Worm (Caenorhabditis elegans) whole organism, L2 larva: ENCODE measurements around the gene M04B2.7.

Experiments used
- C34F6.9 ChIP-seq: fragments of 150-350 bp; optimal IDR thresholded peaks from 2 replicates; lab custom pipeline; 2014; ENCODE audit warnings: missing biosample characterization, missing genetic modification characterization
- F13H6.1 ChIP-seq: sonication (generic microtip); optimal IDR thresholded peaks from 2 replicates; lab custom pipeline; 2016; ENCODE audit warnings: missing genetic modification characterization, missing compliant biosample characterization
- Y55F3AM.14 ChIP-seq: fragments of 200-800 bp; sonication (Bioruptor generic); optimal IDR thresholded peaks from 2 replicates; lab custom pipeline; 2018; ENCODE audit warnings: mild to moderate bottlenecking, missing genetic modification characterization, missing compliant biosample characterization
- aly-2 ChIP-seq: fragments of 150-350 bp; optimal IDR thresholded peaks from 2 replicates; lab custom pipeline; 2014; ENCODE audit warnings: missing biosample characterization, missing genetic modification characterization
- ama-1 ChIP-seq: fragments of 150-350 bp; optimal IDR thresholded peaks from 2 replicates; lab custom pipeline; 2018; ENCODE audit warnings: inconsistent platforms
- blmp-1 ChIP-seq: sonication (generic microtip); optimal IDR thresholded peaks from 2 replicates; lab custom pipeline; 2017; ENCODE audit warnings: missing genetic modification characterization, mild to moderate bottlenecking, missing compliant biosample characterization, antibody characterized with exemption, moderate library complexity; ENCODE audit not compliant: insufficient read depth
- ceh-16 ChIP-seq: fragments of 150-350 bp; optimal IDR thresholded peaks from 2 replicates; lab custom pipeline; 2014; ENCODE audit warnings: missing biosample characterization, missing genetic modification characterization
- ceh-82 ChIP-seq: fragments of 150-350 bp; optimal IDR thresholded peaks from 2 replicates; lab custom pipeline; 2014; ENCODE audit warnings: missing biosample characterization, missing genetic modification characterization
- crh-2 ChIP-seq: sonication (generic microtip); optimal IDR thresholded peaks from 2 replicates; lab custom pipeline; 2017; ENCODE audit warnings: missing biosample characterization, missing genetic modification characterization
- egl-27 ChIP-seq: sonication (generic microtip); optimal IDR thresholded peaks from 3 replicates; lab custom pipeline; 2017; ENCODE audit warnings: missing biosample characterization, missing genetic modification reagents, missing genetic modification characterization
- elt-1 ChIP-seq: fragments of 150-350 bp; optimal IDR thresholded peaks from 2 replicates; lab custom pipeline; 2014; ENCODE audit warnings: missing biosample characterization, missing genetic modification characterization
- elt-3 ChIP-seq: sonication (generic microtip); optimal IDR thresholded peaks from 2 replicates; lab custom pipeline; 2017; ENCODE audit warnings: missing biosample characterization, missing genetic modification characterization
- lin-11 ChIP-seq: fragments of 150-350 bp; sonication (generic microtip); optimal IDR thresholded peaks from 2 replicates; lab custom pipeline; 2014; ENCODE audit warnings: missing biosample characterization, missing genetic modification characterization, inconsistent platforms, mixed read lengths
- lin-13 ChIP-seq: fragments of 150-350 bp; optimal IDR thresholded peaks from 2 replicates; lab custom pipeline; 2014; ENCODE audit warnings: missing biosample characterization, missing genetic modification reagents, missing genetic modification characterization
- lsy-2 ChIP-seq, 2 experiments: fragments of 150-350 bp in 1 of 2; sonication (generic microtip) in 1 of 2; optimal IDR thresholded peaks; 2 replicates each; lab custom pipeline; 2014 to 2017; ENCODE audit warnings: missing biosample characterization in 2 of 2, missing genetic modification characterization in 2 of 2
- mab-5 ChIP-seq: fragments of 150-350 bp; optimal IDR thresholded peaks from 2 replicates; lab custom pipeline; 2014; ENCODE audit warnings: missing biosample characterization, missing genetic modification characterization
- mbf-1 ChIP-seq: sonication (generic microtip); optimal IDR thresholded peaks from 2 replicates; lab custom pipeline; 2017; ENCODE audit warnings: missing biosample characterization, missing genetic modification characterization
- mdl-1 ChIP-seq, 2 experiments: fragments of 150-350 bp in 1 of 2; sonication (generic microtip) in 1 of 2; optimal IDR thresholded peaks; 2 replicates each; lab custom pipeline; 2017; ENCODE audit warnings: missing biosample characterization in 2 of 2, missing genetic modification characterization in 2 of 2
- nhr-11 ChIP-seq: fragments of 150-350 bp; optimal IDR thresholded peaks from 2 replicates; lab custom pipeline; 2014; ENCODE audit warnings: missing biosample characterization, missing genetic modification characterization
- nhr-129 ChIP-seq: fragments of 150-350 bp; optimal IDR thresholded peaks from 2 replicates; lab custom pipeline; 2014; ENCODE audit warnings: missing biosample characterization, missing genetic modification characterization
- nhr-21 ChIP-seq: fragments of 150-350 bp; optimal IDR thresholded peaks from 2 replicates; lab custom pipeline; 2014; ENCODE audit warnings: missing biosample characterization, missing genetic modification characterization
- nhr-23 ChIP-seq: fragments of 150-350 bp; optimal IDR thresholded peaks from 2 replicates; lab custom pipeline; 2014; ENCODE audit warnings: missing biosample characterization, missing genetic modification reagents, missing genetic modification characterization
- nhr-237 ChIP-seq: fragments of 150-350 bp; optimal IDR thresholded peaks from 2 replicates; lab custom pipeline; 2014; ENCODE audit warnings: missing biosample characterization, missing genetic modification characterization
- nhr-25 ChIP-seq: fragments of 150-350 bp; sonication (generic microtip); optimal IDR thresholded peaks from 3 replicates; lab custom pipeline; 2014; ENCODE audit warnings: missing biosample characterization, missing genetic modification characterization
- nhr-6 ChIP-seq: fragments of 150-350 bp; optimal IDR thresholded peaks from 2 replicates; lab custom pipeline; 2014; ENCODE audit warnings: missing biosample characterization, missing genetic modification characterization
- nhr-77 ChIP-seq: fragments of 150-350 bp; optimal IDR thresholded peaks from 2 replicates; lab custom pipeline; 2014; ENCODE audit warnings: missing biosample characterization, missing genetic modification characterization
- peb-1 ChIP-seq: fragments of 150-350 bp; optimal IDR thresholded peaks from 2 replicates; lab custom pipeline; 2014; ENCODE audit warnings: missing biosample characterization, missing genetic modification characterization
- sem-4 ChIP-seq: fragments of 150-350 bp; optimal IDR thresholded peaks from 2 replicates; lab custom pipeline; 2014; ENCODE audit warnings: missing biosample characterization, missing genetic modification reagents, missing genetic modification characterization
- skn-1 ChIP-seq: sonication (generic microtip); optimal IDR thresholded peaks from 2 replicates; lab custom pipeline; 2017; ENCODE audit warnings: missing biosample characterization, missing genetic modification characterization
- sma-3 ChIP-seq: sonication (generic microtip); optimal IDR thresholded peaks from 2 replicates; lab custom pipeline; 2016; ENCODE audit warnings: missing genetic modification reagents, missing genetic modification characterization, missing compliant biosample characterization
- sma-9 ChIP-seq, 2 experiments: fragments of 150-350 bp in 1 of 2; sonication (generic microtip) in 1 of 2; optimal IDR thresholded peaks; 2 replicates each; lab custom pipeline; 2014 to 2016; ENCODE audit warnings: missing genetic modification characterization in 2 of 2, mild to moderate bottlenecking in 1 of 2, missing biosample characterization in 1 of 2, missing compliant biosample characterization in 1 of 2, missing genetic modification reagents in 1 of 2, moderate library complexity in 1 of 2
- snpc-4 ChIP-seq: fragments of 150-350 bp; optimal IDR thresholded peaks from 2 replicates; lab custom pipeline; 2014; ENCODE audit warnings: missing biosample characterization, missing genetic modification characterization
- unc-39 ChIP-seq: fragments of 150-350 bp; optimal IDR thresholded peaks from 2 replicates; lab custom pipeline; 2014; ENCODE audit warnings: missing biosample characterization, missing genetic modification characterization
- unc-55 ChIP-seq: fragments of 150-350 bp; sonication (generic microtip); optimal IDR thresholded peaks from 3 replicates; lab custom pipeline; 2014; ENCODE audit warnings: missing biosample characterization, missing genetic modification reagents, missing genetic modification characterization
- zag-1 ChIP-seq: fragments of 150-350 bp; optimal IDR thresholded peaks from 2 replicates; lab custom pipeline; 2014; ENCODE audit warnings: missing biosample characterization, missing genetic modification characterization
- ztf-11 ChIP-seq: sonication (generic microtip); optimal IDR thresholded peaks from 2 replicates; lab custom pipeline; 2017; ENCODE audit warnings: missing biosample characterization, missing genetic modification characterization
- ztf-4 ChIP-seq: fragments of 150-350 bp; optimal IDR thresholded peaks from 2 replicates; lab custom pipeline; 2014; ENCODE audit warnings: missing biosample characterization, missing genetic modification characterization

The M04B2.7 gene

ce11 chrIV:11549694-11550093, 1.1 kb upstream of the M04B2.7 start (continued):
- TF ChIP-seq crh-2 (tag; lab: Kevin White, UChicago): peak; percentile 80
- TF ChIP-seq peb-1 (tag; lab: Kevin White, UChicago): no peak

- TF ChIP-seq nhr-6 (tag; lab: Kevin White, UChicago) (no peak), skn-1 (no peak), mbf-1 (tag; lab: Kevin White, UChicago) (no peak), C34F6.9 (tag; lab: Kevin White, UChicago) (no peak), elt-1 (tag; lab: Kevin White, UChicago) (no peak), unc-55 (GFP tag; lab: Kevin White, UChicago) (peak; percentile 8), F13H6.1 (tag; lab: Kevin White, UChicago) (no peak), ama-1 (lab: Kevin White, UChicago) (peak; percentile 42), snpc-4 (no peak), ztf-11 (tag; lab: Kevin White, UChicago) (no peak), lsy-2 (tag; optimal IDR thresholded peaks at IDR 0.05; lab: Kevin White, UChicago) (peak in 1 of 2 experiments; percentile 7), nhr-77 (no peak), egl-27 (tag; lab: Kevin White, UChicago) (no peak), Y55F3AM.14 (no peak), peb-1 (tag; lab: Kevin White, UChicago) (no peak)
These were observed 20.8 kb downstream of the M04B2.7 start, which contains the start of gene M04B2.2 for ce11 chrIV:11527752-11528151. M04B2.2 (plus strand) TSS chrIV:11528052.

- TF ChIP-seq peb-1 (tag; lab: Kevin White, UChicago) (no peak), ztf-4 (no peak), F13H6.1 (tag; lab: Kevin White, UChicago) (no peak), nhr-6 (tag; lab: Kevin White, UChicago) (no peak)
These were observed 22.4 kb downstream of the M04B2.7 start for ce11 chrIV:11526189-11526588.

- peak; percentile 30 for TF ChIP-seq nhr-21 (tag; lab: Kevin White, UChicago)
- TF ChIP-seq lin-13 (GFP tag; lab: Kevin White, UChicago): peak; percentile 73
- TF ChIP-seq ztf-4: peak; percentile 13
- peak; percentile 74 for TF ChIP-seq sem-4 (tag; lab: Kevin White, UChicago)
- peak in 1 of 2 experiments; percentile 29 for TF ChIP-seq mdl-1 (tag; optimal IDR thresholded peaks at IDR 0.05; lab: Kevin White, UChicago)
- no peak for TF ChIP-seq nhr-237 (tag; lab: Kevin White, UChicago)
- TF ChIP-seq egl-27 (tag; lab: Kevin White, UChicago): peak; percentile 1
- peak; percentile 8 for TF ChIP-seq sma-3 (GFP tag; lab: Kevin White, UChicago)
- TF ChIP-seq unc-39: no peak
- peak; percentile 80 for TF ChIP-seq unc-55 (GFP tag; lab: Kevin White, UChicago)
- TF ChIP-seq sma-9 (GFP tag; optimal IDR thresholded peaks at IDR 0.05; lab: Kevin White, UChicago): peak; percentile 37
- TF ChIP-seq sma-9 (tag; optimal IDR thresholded peaks at IDR 0.05; lab: Kevin White, UChicago): no peak
- TF ChIP-seq C34F6.9 (tag; lab: Kevin White, UChicago): peak; percentile 77
- TF ChIP-seq nhr-129 (tag; lab: Kevin White, UChicago): peak; percentile 82
- TF ChIP-seq aly-2 (tag; lab: Kevin White, UChicago): no peak
- peak; percentile 64 for TF ChIP-seq F13H6.1 (tag; lab: Kevin White, UChicago)
- TF ChIP-seq ztf-11 (tag; lab: Kevin White, UChicago): no peak
- TF ChIP-seq nhr-25 (tag; lab: Kevin White, UChicago): peak; percentile 18
- TF ChIP-seq zag-1: peak; percentile 67
- no peak for TF ChIP-seq nhr-77
- peak; percentile 61 for TF ChIP-seq ceh-82 (tag; lab: Kevin White, UChicago)
- TF ChIP-seq crh-2 (tag; lab: Kevin White, UChicago): peak; percentile 57
- TF ChIP-seq nhr-11 (tag; lab: Kevin White, UChicago): no peak
- TF ChIP-seq lin-11 (tag; lab: Kevin White, UChicago): peak; percentile 74
- TF ChIP-seq ama-1 (lab: Kevin White, UChicago): peak; percentile 26
- TF ChIP-seq lsy-2 (tag; optimal IDR thresholded peaks at IDR 0.05; lab: Kevin White, UChicago): peak; percentile 27 to 75
- TF ChIP-seq Y55F3AM.14: no peak
- peak; percentile 53 for TF ChIP-seq mab-5 (tag; lab: Kevin White, UChicago)
- TF ChIP-seq snpc-4: peak; percentile 69
- TF ChIP-seq, all 48 proteins: peak for 21
These were observed 24.3 kb downstream of the M04B2.7 start, which contains the start of gene mep-1 for ce11 chrIV:11524241-11524692. mep-1 (plus strand) TSS chrIV:11524642.

- TF ChIP-seq sma-9 (GFP tag; optimal IDR thresholded peaks at IDR 0.05; lab: Kevin White, UChicago) (no peak), sma-9 (tag; optimal IDR thresholded peaks at IDR 0.05; lab: Kevin White, UChicago) (no peak), blmp-1 (tag; lab: Kevin White, UChicago) (no peak), aly-2 (tag; lab: Kevin White, UChicago) (no peak), snpc-4 (no peak), elt-3 (no peak), nhr-23 (tag; lab: Kevin White, UChicago) (no peak), ceh-16 (tag; lab: Kevin White, UChicago) (no peak), crh-2 (tag; lab: Kevin White, UChicago) (no peak), nhr-129 (tag; lab: Kevin White, UChicago) (no peak), nhr-237 (tag; lab: Kevin White, UChicago) (no peak), lsy-2 (tag; optimal IDR thresholded peaks at IDR 0.05; lab: Kevin White, UChicago) (no peak), mdl-1 (tag; optimal IDR thresholded peaks at IDR 0.05; lab: Kevin White, UChicago) (no peak), nhr-21 (tag; lab: Kevin White, UChicago) (no peak), Y55F3AM.14 (no peak), sma-3 (GFP tag; lab: Kevin White, UChicago) (no peak), unc-55 (GFP tag; lab: Kevin White, UChicago) (no peak)
These were observed 24.9 kb downstream of the M04B2.7 start for ce11 chrIV:11523685-11524084.
